Fruit fly (Drosophila melanogaster) whole organism, pupa: ENCODE results near the gene CG11106.

Experiments
- CG10348 ChIP-seq: fragments of 200-800 bp; sonication (Bioruptor generic); IDR thresholded peaks from 2 replicates; pipeline ENCODE4 v1.3.6; 2022; ENCODE audit warnings: missing biosample characterization, missing genetic modification characterization
- CG12605 ChIP-seq: fragments of 200-800 bp; sonication (Bioruptor generic); IDR thresholded peaks from 2 replicates; pipeline ENCODE4 v1.3.6; 2022; ENCODE audit warnings: missing biosample characterization, missing genetic modification characterization
- CG13204 ChIP-seq: fragments of 200-800 bp; sonication (Bioruptor generic); optimal IDR thresholded peaks from 2 replicates; lab custom pipeline; 2018; ENCODE audit warnings: missing biosample characterization, mild to moderate bottlenecking, missing genetic modification characterization, moderate library complexity
- CG17806 ChIP-seq: fragments of 200-800 bp; sonication (Bioruptor generic); optimal IDR thresholded peaks from 2 replicates; lab custom pipeline; 2018; ENCODE audit warnings: missing biosample characterization, mild to moderate bottlenecking, missing genetic modification characterization, moderate library complexity
- CG34367 ChIP-seq: fragments of 200-800 bp; sonication (Bioruptor generic); optimal IDR thresholded peaks from 2 replicates; lab custom pipeline; 2018; ENCODE audit warnings: missing biosample characterization, mild to moderate bottlenecking, missing genetic modification characterization
- CG8159 ChIP-seq: fragments of 200-800 bp; sonication (Bioruptor generic); optimal IDR thresholded peaks from 3 replicates; lab custom pipeline; 2018; ENCODE audit warnings: missing biosample characterization, mild to moderate bottlenecking, missing genetic modification characterization, moderate library complexity
- CG8301 ChIP-seq: fragments of 200-800 bp; sonication (Bioruptor generic); optimal IDR thresholded peaks from 2 replicates; lab custom pipeline; 2018; ENCODE audit warnings: missing biosample characterization, mild to moderate bottlenecking, missing genetic modification characterization
- CG9948 ChIP-seq: fragments of 200-800 bp; sonication (Bioruptor generic); optimal IDR thresholded peaks from 2 replicates; lab custom pipeline; 2018; ENCODE audit warnings: missing biosample characterization, mild to moderate bottlenecking, missing genetic modification characterization, moderate library complexity
- D1 ChIP-seq: fragments of 200-800 bp; sonication (Bioruptor generic); optimal IDR thresholded peaks from 2 replicates; lab custom pipeline; 2018; ENCODE audit warnings: missing biosample characterization, mild to moderate bottlenecking, missing genetic modification characterization, moderate library complexity
- EcR ChIP-seq: fragments of 200-800 bp; sonication (Bioruptor generic); optimal IDR thresholded peaks from 3 replicates; lab custom pipeline; 2019; ENCODE audit warnings: missing biosample characterization, missing genetic modification characterization, mild to moderate bottlenecking, moderate library complexity, missing genetic modification reagents
- Pif1A ChIP-seq: fragments of 200-800 bp; sonication (Bioruptor generic); optimal IDR thresholded peaks from 3 replicates; lab custom pipeline; 2016; ENCODE audit warnings: missing biosample characterization, missing genetic modification characterization
- fd96Ca ChIP-seq: fragments of 200-800 bp; sonication (Bioruptor generic); IDR thresholded peaks from 3 replicates; pipeline ENCODE4 v1.3.6; 2022; ENCODE audit warnings: missing biosample characterization, missing genetic modification characterization
- gl ChIP-seq: fragments of 200-800 bp; sonication (Bioruptor generic); optimal IDR thresholded peaks from 2 replicates; lab custom pipeline; 2018; ENCODE audit warnings: missing biosample characterization, mild to moderate bottlenecking, missing genetic modification characterization
- rn ChIP-seq: fragments of 200-800 bp; sonication (Bioruptor generic); IDR thresholded peaks from 2 replicates; pipeline ENCODE4 v1.3.6; 2022; ENCODE audit warnings: missing biosample characterization, missing genetic modification characterization

DNA sequence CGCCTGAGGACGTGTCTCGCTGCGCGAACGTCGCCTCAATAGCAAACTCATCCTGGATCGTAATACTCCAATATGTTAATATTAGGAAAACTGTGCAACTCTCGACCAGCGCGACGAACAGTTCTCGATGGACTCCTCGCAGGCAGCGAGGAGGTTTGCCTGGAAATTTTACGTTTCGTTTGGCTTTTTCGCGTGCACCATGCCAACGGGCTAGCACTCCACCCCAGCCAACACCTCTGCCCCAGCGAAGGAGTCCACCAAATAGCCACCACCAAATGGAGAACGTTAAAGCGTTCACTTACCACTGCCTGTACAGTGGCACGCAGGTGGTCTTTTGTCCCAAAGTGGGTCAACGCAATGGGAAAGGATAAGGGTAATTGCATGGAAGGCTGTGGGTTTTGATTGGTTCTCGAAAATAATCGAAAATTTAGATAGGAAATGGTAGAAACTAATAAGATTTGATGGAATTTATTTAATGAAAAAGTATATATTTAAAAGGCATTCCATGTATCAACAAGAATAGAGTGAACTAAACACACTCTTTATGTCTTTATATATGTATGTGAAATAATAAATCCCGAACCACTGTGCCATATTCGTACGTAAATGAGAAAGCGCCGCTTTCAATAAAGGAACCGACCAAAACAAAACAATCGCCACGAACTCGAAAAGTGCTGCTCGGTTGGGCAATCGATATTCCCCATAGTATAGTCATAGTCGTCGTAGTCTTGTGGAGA is 42.2 kb upstream of the CG11106 start, which contains the start of gene CG32668:
- TF ChIP-seq CG8301 (tag; lab: Kevin White, UChicago) (no peak), EcR (no peak), CG9948 (tag; lab: Kevin White, UChicago) (no peak), CG10348 (GFP tag; lab: Robert Waterston, UW) (no peak), CG34367 (tag; lab: Kevin White, UChicago) (no peak), rn (GFP tag; lab: Robert Waterston, UW) (no peak), CG12605 (GFP tag; lab: Robert Waterston, UW) (no peak), CG17806 (tag; lab: Kevin White, UChicago) (no peak), CG8159 (tag; lab: Kevin White, UChicago) (peak; percentile 7), D1 (no peak), gl (no peak), CG13204 (GFP tag; lab: Kevin White, UChicago) (no peak), Pif1A (GFP tag; lab: Kevin White, UChicago) (no peak), fd96Ca (GFP tag; lab: Robert Waterston, UW) (no peak)
